Worm (Caenorhabditis elegans) whole organism, L4 larva: ENCODE results near the gene unc-16.

Source experiments
- D1046.2 ChIP-seq: fragments of 200-800 bp; sonication (Bioruptor generic); IDR thresholded peaks from 2 replicates; pipeline ENCODE4 v1.3.6; 2022; ENCODE audit warnings: missing genetic modification characterization, missing compliant biosample characterization
- F10B5.3 ChIP-seq: sonication (generic microtip); optimal IDR thresholded peaks from 2 replicates; lab custom pipeline; 2016; ENCODE audit warnings: mild to moderate bottlenecking, missing genetic modification characterization, missing compliant biosample characterization
- T20F7.1 ChIP-seq: fragments of 200-800 bp; sonication (Bioruptor generic); optimal IDR thresholded peaks from 2 replicates; lab custom pipeline; 2018; ENCODE audit warnings: mild to moderate bottlenecking, missing genetic modification characterization, missing compliant biosample characterization
- T26A8.4 ChIP-seq: fragments of 200-800 bp; sonication (Bioruptor generic); IDR thresholded peaks from 2 replicates; pipeline ENCODE4 v1.3.6; 2022; ENCODE audit warnings: missing genetic modification characterization, missing compliant biosample characterization
- Y105C5A.15 ChIP-seq: fragments of 200-800 bp; sonication (Bioruptor generic); IDR thresholded peaks from 2 replicates; pipeline ENCODE4 v1.3.6; 2022; ENCODE audit warnings: missing genetic modification characterization, missing compliant biosample characterization
- Y48G9A.11 ChIP-seq: fragments of 200-800 bp; sonication (Bioruptor generic); IDR thresholded peaks from 2 replicates; pipeline ENCODE4 v1.3.6; 2022; ENCODE audit warnings: missing genetic modification reagents, missing genetic modification characterization, missing compliant biosample characterization
- Y5F2A.4 ChIP-seq: fragments of 200-800 bp; sonication (Bioruptor generic); optimal IDR thresholded peaks from 2 replicates; lab custom pipeline; 2018; ENCODE audit warnings: mild to moderate bottlenecking, missing genetic modification characterization, missing compliant biosample characterization
- Y75B8A.6 ChIP-seq: fragments of 200-800 bp; sonication (Bioruptor generic); IDR thresholded peaks from 2 replicates; pipeline ENCODE4 v1.3.6; 2022; ENCODE audit warnings: missing genetic modification reagents, missing genetic modification characterization, missing compliant biosample characterization
- ZK337.2 ChIP-seq: fragments of 200-800 bp; sonication (Bioruptor generic); IDR thresholded peaks from 2 replicates; pipeline ENCODE4 v1.3.6; 2022; ENCODE audit warnings: missing genetic modification reagents, missing genetic modification characterization, missing compliant biosample characterization
- ZK546.5 ChIP-seq, 2 experiments: sonication (generic microtip); optimal IDR thresholded peaks; 2 replicates each; lab custom pipeline; 2017; ENCODE audit warnings: missing biosample characterization in 2 of 2, missing genetic modification characterization in 2 of 2
- aha-1 ChIP-seq: fragments of 150-350 bp; peaks from one replicate; lab custom pipeline; 2014; ENCODE audit warnings: missing biosample characterization, missing genetic modification characterization
- ama-1 ChIP-seq: fragments of 150-350 bp; optimal IDR thresholded peaks from 2 replicates; lab custom pipeline; 2014; ENCODE audit warnings: inconsistent platforms, mixed read lengths
- ceh-32 ChIP-seq: sonication (generic microtip); optimal IDR thresholded peaks from 2 replicates; lab custom pipeline; 2016; ENCODE audit warnings: mild to moderate bottlenecking, missing genetic modification characterization, missing compliant biosample characterization; ENCODE audit not compliant: poor library complexity
- cey-2 ChIP-seq: sonication (generic microtip); optimal IDR thresholded peaks from 3 replicates; lab custom pipeline; 2017; ENCODE audit warnings: missing genetic modification characterization, mild to moderate bottlenecking, missing compliant biosample characterization, antibody characterized with exemption, borderline replicate concordance; ENCODE audit not compliant: insufficient read depth
- dmd-8 ChIP-seq: fragments of 200-800 bp; sonication (Bioruptor generic); IDR thresholded peaks from 2 replicates; pipeline ENCODE4 v1.3.6; 2022; ENCODE audit warnings: missing genetic modification characterization, missing compliant biosample characterization
- dmd-9 ChIP-seq: fragments of 200-800 bp; sonication (Bioruptor generic); IDR thresholded peaks from 2 replicates; pipeline ENCODE4 v1.3.6; 2022; ENCODE audit warnings: missing genetic modification reagents, missing genetic modification characterization, missing compliant biosample characterization
- egl-43 ChIP-seq: fragments of 200-800 bp; sonication (Bioruptor generic); IDR thresholded peaks from 2 replicates; pipeline ENCODE4 v1.3.6; 2022; ENCODE audit warnings: missing genetic modification reagents, missing genetic modification characterization, missing compliant biosample characterization
- hif-1 ChIP-seq, 2 experiments: sonication (generic microtip); optimal IDR thresholded peaks; 2 replicates each; lab custom pipeline; 2016 to 2017; ENCODE audit warnings: missing compliant biosample characterization in 2 of 2, missing genetic modification characterization in 2 of 2, missing genetic modification reagents in 2 of 2, missing genotype in 2 of 2, mild to moderate bottlenecking in 1 of 2
- hlh-11 ChIP-seq: fragments of 200-800 bp; sonication (Bioruptor generic); optimal IDR thresholded peaks from 2 replicates; lab custom pipeline; 2018; ENCODE audit warnings: mild to moderate bottlenecking, missing genetic modification characterization, missing compliant biosample characterization
- hlh-30 ChIP-seq: sonication (generic microtip); optimal IDR thresholded peaks from 2 replicates; lab custom pipeline; 2017; ENCODE audit warnings: antibody characterized with exemption, mild to moderate bottlenecking, missing genetic modification characterization, missing compliant biosample characterization; ENCODE audit not compliant: insufficient read depth
- hmg-1.1 ChIP-seq: fragments of 200-800 bp; sonication (Bioruptor generic); IDR thresholded peaks from 2 replicates; pipeline ENCODE4 v1.3.6; 2022; ENCODE audit warnings: missing genetic modification reagents, missing genetic modification characterization, missing compliant biosample characterization
- lim-7 ChIP-seq: fragments of 200-800 bp; sonication (Bioruptor generic); IDR thresholded peaks from 2 replicates; pipeline ENCODE4 v1.3.6; 2022; ENCODE audit warnings: missing genetic modification characterization, missing compliant biosample characterization
- lin-13 ChIP-seq: fragments of 150-350 bp; optimal IDR thresholded peaks from 2 replicates; lab custom pipeline; 2014; ENCODE audit warnings: missing biosample characterization, missing genetic modification reagents, missing genetic modification characterization
- lir-3 ChIP-seq: sonication (generic microtip); optimal IDR thresholded peaks from 2 replicates; lab custom pipeline; 2016; ENCODE audit warnings: mild to moderate bottlenecking, missing genetic modification characterization, missing compliant biosample characterization
- madf-5 ChIP-seq, 2 experiments: fragments of 200-800 bp; sonication (Bioruptor generic); IDR thresholded peaks; 2 replicates each; pipeline ENCODE4 v1.3.6; 2022; ENCODE audit warnings: missing compliant biosample characterization in 2 of 2, missing genetic modification characterization in 2 of 2
- madf-9 ChIP-seq: fragments of 200-800 bp; sonication (Bioruptor generic); conservative IDR thresholded peaks from 2 replicates; pipeline ENCODE4 v1.3.6; 2022; ENCODE audit warnings: missing genetic modification reagents, missing genetic modification characterization, missing compliant biosample characterization
- mdt-29 ChIP-seq: fragments of 200-800 bp; sonication (Bioruptor generic); IDR thresholded peaks from 2 replicates; pipeline ENCODE4 v1.3.6; 2022; ENCODE audit warnings: missing genetic modification reagents, missing genetic modification characterization, missing compliant biosample characterization
- mep-1 ChIP-seq: fragments of 150-350 bp; sonication (generic microtip); optimal IDR thresholded peaks from 3 replicates; lab custom pipeline; 2014; ENCODE audit warnings: missing biosample characterization, missing genetic modification characterization
- mes-2 ChIP-seq: sonication (generic microtip); optimal IDR thresholded peaks from 2 replicates; lab custom pipeline; 2016; ENCODE audit warnings: missing genotype, mild to moderate bottlenecking, missing genetic modification characterization, missing compliant biosample characterization; ENCODE audit not compliant: poor library complexity, severe bottlenecking
- nhr-25 ChIP-seq: sonication (generic microtip); optimal IDR thresholded peaks from 2 replicates; lab custom pipeline; 2017; ENCODE audit warnings: missing genetic modification characterization, mild to moderate bottlenecking, missing compliant biosample characterization, antibody characterized with exemption, moderate library complexity, borderline replicate concordance; ENCODE audit not compliant: insufficient read depth
- nhr-48 ChIP-seq: sonication (generic microtip); optimal IDR thresholded peaks from 2 replicates; lab custom pipeline; 2016; ENCODE audit warnings: mild to moderate bottlenecking, missing genetic modification characterization, missing compliant biosample characterization
- nhr-77 ChIP-seq: fragments of 150-350 bp; optimal IDR thresholded peaks from 2 replicates; lab custom pipeline; 2014; ENCODE audit warnings: missing biosample characterization, missing genetic modification characterization
- pha-4 ChIP-seq, 2 experiments: fragments of 150-350 bp in 1 of 2; fragments of 200-800 bp in 1 of 2; sonication (Bioruptor generic) in 1 of 2; IDR thresholded peaks in 1 of 2; optimal IDR thresholded peaks in 1 of 2; 2 replicates each; pipeline versions ENCODE4 v1.3.6 to Lab custom; 2014 to 2022; ENCODE audit warnings: missing genetic modification characterization in 2 of 2, missing genetic modification reagents in 2 of 2, missing biosample characterization in 1 of 2, missing compliant biosample characterization in 1 of 2
- pqm-1 ChIP-seq: sonication (generic microtip); optimal IDR thresholded peaks from 2 replicates; lab custom pipeline; 2017; ENCODE audit warnings: missing biosample characterization, missing genetic modification characterization
- saeg-2 ChIP-seq: fragments of 200-800 bp; sonication (Bioruptor generic); IDR thresholded peaks from 2 replicates; pipeline ENCODE4 v1.3.6; 2022; ENCODE audit warnings: missing genetic modification reagents, missing genetic modification characterization, missing compliant biosample characterization
- sdz-12 ChIP-seq: fragments of 200-800 bp; sonication (Bioruptor generic); optimal IDR thresholded peaks from 2 replicates; lab custom pipeline; 2018; ENCODE audit warnings: mild to moderate bottlenecking, missing genetic modification characterization, missing compliant biosample characterization
- set-16 ChIP-seq: fragments of 200-800 bp; sonication (Bioruptor generic); IDR thresholded peaks from 2 replicates; pipeline ENCODE4 v1.3.6; 2022; ENCODE audit warnings: missing genetic modification reagents, missing genetic modification characterization, missing compliant biosample characterization
- skn-1 ChIP-seq: fragments of 150-350 bp; optimal IDR thresholded peaks from 2 replicates; lab custom pipeline; 2014; ENCODE audit warnings: missing biosample characterization, missing genetic modification characterization
- snpc-1.2 ChIP-seq: fragments of 200-800 bp; sonication (Bioruptor generic); IDR thresholded peaks from 2 replicates; pipeline ENCODE4 v1.3.6; 2022; ENCODE audit warnings: missing genetic modification reagents, missing genetic modification characterization, missing compliant biosample characterization
- spr-3 ChIP-seq: fragments of 200-800 bp; sonication (Bioruptor generic); optimal IDR thresholded peaks from 2 replicates; lab custom pipeline; 2018; ENCODE audit warnings: mild to moderate bottlenecking, missing genetic modification characterization, missing compliant biosample characterization
- tag-97 ChIP-seq: fragments of 200-800 bp; sonication (Bioruptor generic); IDR thresholded peaks from 2 replicates; pipeline ENCODE4 v1.3.6; 2022; ENCODE audit warnings: missing genetic modification characterization, missing compliant biosample characterization
- unc-130 ChIP-seq: sonication (generic microtip); optimal IDR thresholded peaks from 2 replicates; lab custom pipeline; 2016; ENCODE audit warnings: missing genetic modification reagents, missing genetic modification characterization, missing compliant biosample characterization
- unc-39 ChIP-seq: sonication (generic microtip); optimal IDR thresholded peaks from 2 replicates; lab custom pipeline; 2017; ENCODE audit warnings: missing biosample characterization, missing genetic modification characterization
- unc-62 ChIP-seq, 3 experiments: fragments of 150-350 bp in 1 of 3; sonication (generic microtip); optimal IDR thresholded peaks in 2 of 3; peaks in 1 of 3; 1 replicate in 1 of 3; 2 replicates in 2 of 3; lab custom pipeline; 2014 to 2017; ENCODE audit warnings: missing biosample characterization in 3 of 3, missing genetic modification characterization in 3 of 3, missing genetic modification reagents in 3 of 3, missing genotype in 1 of 3
- zip-11 ChIP-seq: fragments of 200-800 bp; sonication (Bioruptor generic); IDR thresholded peaks from 2 replicates; pipeline ENCODE4 v1.3.6; 2022; ENCODE audit warnings: missing genetic modification characterization, missing compliant biosample characterization

Gene unc-16

DNA sequence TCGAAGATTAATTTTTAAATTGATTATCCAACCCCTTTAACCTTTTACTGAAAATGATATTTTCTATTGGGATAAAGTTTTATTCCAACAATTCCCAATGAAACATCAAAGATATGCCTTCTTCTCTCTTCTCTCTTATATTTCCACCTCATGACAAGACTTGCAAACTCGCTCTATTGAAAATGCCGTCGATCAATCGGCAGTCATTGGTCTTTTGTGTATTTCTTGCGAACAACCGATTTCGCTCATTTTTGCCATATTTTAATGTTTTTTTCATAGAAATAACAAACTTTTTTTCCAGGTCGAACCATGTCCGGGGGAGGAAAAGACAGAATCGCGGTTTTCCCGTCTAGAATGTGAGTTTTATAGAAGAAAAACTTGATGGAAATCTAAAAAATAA is 38.3 kb upstream of the unc-16 start, which contains the start of gene vha-14 (continued):
- peak; percentile 46 for TF ChIP-seq T20F7.1 (GFP tag; lab: Kevin White, UChicago)
- peak; percentile 67 for TF ChIP-seq aha-1
- peak; percentile 79 for TF ChIP-seq nhr-77 (tag; lab: Kevin White, UChicago)
- TF ChIP-seq snpc-1.2: no peak
- TF ChIP-seq madf-9 (GFP tag; lab: Robert Waterston, UW): no peak
- no peak for TF ChIP-seq ceh-32 (tag; lab: Kevin White, UChicago)
- TF ChIP-seq madf-5 (GFP tag; IDR thresholded peaks at IDR 0.05; lab: Robert Waterston, UW): no peak
- no peak for TF ChIP-seq egl-43 (GFP tag; lab: Robert Waterston, UW)
- TF ChIP-seq tag-97 (GFP tag; lab: Robert Waterston, UW): no peak
- no peak for TF ChIP-seq Y5F2A.4
- TF ChIP-seq nhr-48 (tag; lab: Kevin White, UChicago): no peak
- TF ChIP-seq set-16 (GFP tag; lab: Robert Waterston, UW): no peak
- peak in 1 of 2 experiments; percentile 69 for TF ChIP-seq unc-62 (GFP tag; optimal IDR thresholded peaks at IDR 0.05 in 1 of 2; lab: Kevin White, UChicago)
- TF ChIP-seq unc-62 (tag; optimal IDR thresholded peaks at IDR 0.05; lab: Kevin White, UChicago): no peak
- peak; percentile 22 for TF ChIP-seq hlh-11 (tag; lab: Kevin White, UChicago)

DNA sequence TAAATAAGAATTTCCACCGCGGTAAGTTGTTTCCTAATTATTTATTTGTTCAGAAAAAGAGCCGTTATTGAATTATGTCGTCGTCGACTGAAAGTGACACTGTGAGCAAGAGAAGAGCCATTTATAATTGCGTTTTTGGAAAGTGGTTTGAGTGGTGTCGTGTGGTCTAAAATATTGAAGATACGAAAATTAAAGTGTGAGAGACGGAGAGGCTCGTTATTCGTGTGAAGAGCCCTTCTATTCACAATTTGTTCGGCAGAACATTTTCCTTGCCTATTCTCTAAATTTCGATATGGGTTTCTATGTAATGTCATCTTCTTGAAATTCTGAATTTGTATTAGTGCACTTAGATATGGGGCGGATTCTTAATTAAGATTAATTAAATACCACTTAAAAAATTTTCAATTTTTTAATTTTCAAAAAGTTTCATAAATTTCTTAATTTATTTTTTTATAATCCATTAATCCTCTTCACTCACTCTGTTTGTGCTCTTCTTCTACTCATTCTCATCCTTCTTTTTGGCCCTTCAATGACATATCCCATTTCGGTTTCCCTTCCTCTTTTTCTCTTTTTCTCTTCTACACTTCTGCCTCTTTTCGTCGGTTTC is 36.2 kb upstream of the unc-16 start:
- TF ChIP-seq snpc-1.2 (no peak), D1046.2 (GFP tag; lab: Robert Waterston, UW) (no peak), lim-7 (peak; percentile 61), T26A8.4 (GFP tag; lab: Robert Waterston, UW) (peak; percentile 67; the same call in 1 of the 2 replicates), hmg-1.1 (0 out of 2 replicates have a peak, but pooled peaks have one; percentile 11), hif-1 (tag; optimal IDR thresholded peaks at IDR 0.05; lab: Kevin White, UChicago) (no peak), saeg-2 (peak; percentile 74), Y48G9A.11 (GFP tag; lab: Robert Waterston, UW) (0 out of 2 replicates have a peak, but pooled peaks have one; percentile 24), madf-5 (GFP tag; IDR thresholded peaks at IDR 0.05; lab: Robert Waterston, UW) (0 out of 4 replicates have a peak, but pooled peaks of 1 of the 2 experiments have one; percentile 17), set-16 (GFP tag; lab: Robert Waterston, UW) (no peak), Y105C5A.15 (0 out of 2 replicates have a peak, but pooled peaks have one; percentile 16), mep-1 (tag; lab: Kevin White, UChicago) (peak; percentile 42), ama-1 (lab: Kevin White, UChicago) (peak; percentile 92), pha-4 (GFP tag; IDR thresholded peaks at IDR 0.05; lab: Robert Waterston, UW) (peak; percentile 9; the same call in 1 of the 2 replicates), pha-4 (tag; optimal IDR thresholded peaks at IDR 0.05; lab: Kevin White, UChicago) (no peak), dmd-9 (0 out of 2 replicates have a peak, but pooled peaks have one; percentile 10), mes-2 (tag; lab: Kevin White, UChicago) (peak; percentile 11), aha-1 (peak; percentile 15), zip-11 (GFP tag; lab: Robert Waterston, UW) (no peak), lin-13 (peak; percentile 38), F10B5.3 (tag; lab: Kevin White, UChicago) (peak; percentile 23), pqm-1 (tag; lab: Kevin White, UChicago) (no peak), cey-2 (tag; lab: Kevin White, UChicago) (no peak), lir-3 (tag; lab: Kevin White, UChicago) (no peak), sdz-12 (GFP tag; lab: Kevin White, UChicago) (peak; percentile 68), hlh-30 (tag; lab: Kevin White, UChicago) (no peak), nhr-77 (tag; lab: Kevin White, UChicago) (no peak), unc-130 (GFP tag; lab: Kevin White, UChicago) (no peak), Y75B8A.6 (no peak), mdt-29 (GFP tag; lab: Robert Waterston, UW) (no peak), spr-3 (GFP tag; lab: Kevin White, UChicago) (no peak), T20F7.1 (GFP tag; lab: Kevin White, UChicago) (peak; percentile 55), dmd-8 (GFP tag; lab: Robert Waterston, UW) (no peak), unc-39 (tag; lab: Kevin White, UChicago) (no peak), ZK337.2 (no peak), ZK546.5 (tag; optimal IDR thresholded peaks at IDR 0.05; lab: Kevin White, UChicago) (no peak), skn-1 (tag; lab: Kevin White, UChicago) (no peak), ceh-32 (tag; lab: Kevin White, UChicago) (no peak), nhr-25 (peak; percentile 9)
